Fruit fly (Drosophila melanogaster): ENCODE measurements around the gene bnk.

bnk gene

DNA sequence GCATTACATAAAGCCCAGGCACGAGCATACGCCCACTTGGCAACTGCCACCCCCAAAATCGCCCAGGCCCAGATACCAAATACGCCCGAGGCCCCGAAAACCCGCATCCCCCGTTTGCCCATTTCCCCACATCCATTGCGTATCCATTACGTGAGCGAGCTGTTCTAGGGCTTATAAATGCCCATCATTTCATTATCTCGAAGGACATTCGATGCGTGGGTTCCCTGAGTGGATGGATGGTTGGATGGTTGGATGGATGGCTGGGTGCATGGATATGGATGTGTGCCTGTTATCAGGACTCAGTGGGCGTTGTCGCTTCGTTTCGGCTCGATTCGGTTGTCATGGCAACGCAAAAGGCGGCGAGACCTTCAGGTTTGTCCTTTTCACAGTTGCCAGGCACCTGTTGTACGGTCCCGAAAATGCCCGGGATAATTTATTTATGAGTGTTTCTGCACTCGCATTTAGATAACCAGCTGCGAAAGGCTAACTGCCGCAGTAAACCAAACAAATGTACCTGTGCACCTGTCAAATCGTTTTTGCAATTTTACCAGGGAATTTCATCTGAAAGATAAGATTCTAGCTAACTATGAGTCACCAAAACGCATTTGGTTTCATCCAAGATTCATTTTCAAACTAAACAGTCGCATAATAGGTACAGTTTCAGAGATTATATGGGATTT, 29.9 kb downstream of the bnk start:
- TF ChIP-seq Clk (GFP tag; optimal IDR thresholded peaks at IDR 0.05), result no peak
- TF ChIP-seq cic (GFP tag; optimal IDR thresholded peaks at IDR 0.05), result no peak
- TF ChIP-seq ovo (GFP tag; optimal IDR thresholded peaks at IDR 0.05), result no peak
- no peak for TF ChIP-seq CG7101 (tag; optimal IDR thresholded peaks at IDR 0.05)
- TF ChIP-seq CG14711 (tag; optimal IDR thresholded peaks at IDR 0.05), result no peak
- no peak for TF ChIP-seq Hr96 (GFP tag; optimal IDR thresholded peaks at IDR 0.05)
- no peak for TF ChIP-seq CG7045 (GFP tag; optimal IDR thresholded peaks at IDR 0.05)
- no peak for TF ChIP-seq pad (GFP tag; optimal IDR thresholded peaks at IDR 0.05)

dm6 chr3R:31223971-31224860, 31.1 kb downstream of the bnk start:
- TF ChIP-seq CG7045 (GFP tag; optimal IDR thresholded peaks at IDR 0.05) (no peak), cic (GFP tag; optimal IDR thresholded peaks at IDR 0.05) (peak; percentile 72)

- peak; percentile 12 for TF ChIP-seq tj (GFP tag; optimal IDR thresholded peaks at IDR 0.05)
- TF ChIP-seq Hr96 (GFP tag; optimal IDR thresholded peaks at IDR 0.05), result peak; percentile 8
- no peak for TF ChIP-seq bab1 (GFP tag; optimal IDR thresholded peaks at IDR 0.05)
- TF ChIP-seq ovo (GFP tag; optimal IDR thresholded peaks at IDR 0.05), result no peak
- peak; percentile 64 for TF ChIP-seq CG11617 (GFP tag; optimal IDR thresholded peaks at IDR 0.05)
- peak; percentile 5 for TF ChIP-seq Crg-1 (GFP tag; optimal IDR thresholded peaks at IDR 0.05)
- TF ChIP-seq CG1620 (GFP tag; optimal IDR thresholded peaks at IDR 0.05), result no peak
- TF ChIP-seq CG7101 (tag; optimal IDR thresholded peaks at IDR 0.05), result peak; percentile 70
- TF ChIP-seq cnc (optimal IDR thresholded peaks at IDR 0.05), result no peak
- peak; percentile 34 for TF ChIP-seq CG14711 (tag; optimal IDR thresholded peaks at IDR 0.05)
- TF ChIP-seq CG5204 (GFP tag; optimal IDR thresholded peaks at IDR 0.05), result no peak
- TF ChIP-seq Clk (GFP tag; optimal IDR thresholded peaks at IDR 0.05), result no peak
- TF ChIP-seq CG33017 (tag; optimal IDR thresholded peaks at IDR 0.05), result peak; percentile 53
- peak; percentile 1 for TF ChIP-seq CG12768 (GFP tag; optimal IDR thresholded peaks at IDR 0.05)
- no peak for TF ChIP-seq toe (GFP tag; optimal IDR thresholded peaks at IDR 0.05)
- TF ChIP-seq CG7045 (GFP tag; optimal IDR thresholded peaks at IDR 0.05), result no peak
- TF ChIP-seq cic (GFP tag; optimal IDR thresholded peaks at IDR 0.05), result no peak
- TF ChIP-seq kay (GFP tag; ENCODE audit: borderline replicate concordance), result no peak
- TF ChIP-seq pad (GFP tag; optimal IDR thresholded peaks at IDR 0.05), result peak; percentile 2
- TF ChIP-seq Mnt (GFP tag; optimal IDR thresholded peaks at IDR 0.05), result peak; percentile 81
Measured at dm6 chr3R:31225043-31225681, 32.0 kb downstream of the bnk start.

DNA sequence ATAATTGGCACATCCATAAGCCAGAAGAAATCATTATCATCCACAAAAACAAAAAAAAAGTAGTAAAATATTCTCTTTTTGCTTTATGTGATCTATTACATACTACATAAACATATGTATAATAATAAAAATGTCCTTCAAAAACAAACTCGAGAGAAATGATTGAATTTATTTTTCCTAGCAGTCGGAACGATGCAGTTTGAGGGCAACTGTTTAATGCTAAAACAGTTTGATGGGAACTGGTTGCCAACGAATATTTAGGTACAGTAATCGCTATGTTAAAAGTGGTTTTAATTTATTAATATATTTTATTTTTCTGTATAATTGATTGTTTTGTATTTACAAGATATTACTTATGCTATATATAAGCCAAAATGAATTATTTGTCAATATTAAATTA, 38.0 kb downstream of the bnk start:
- TF ChIP-seq Crg-1 (GFP tag; optimal IDR thresholded peaks at IDR 0.05), result no peak

DNA sequence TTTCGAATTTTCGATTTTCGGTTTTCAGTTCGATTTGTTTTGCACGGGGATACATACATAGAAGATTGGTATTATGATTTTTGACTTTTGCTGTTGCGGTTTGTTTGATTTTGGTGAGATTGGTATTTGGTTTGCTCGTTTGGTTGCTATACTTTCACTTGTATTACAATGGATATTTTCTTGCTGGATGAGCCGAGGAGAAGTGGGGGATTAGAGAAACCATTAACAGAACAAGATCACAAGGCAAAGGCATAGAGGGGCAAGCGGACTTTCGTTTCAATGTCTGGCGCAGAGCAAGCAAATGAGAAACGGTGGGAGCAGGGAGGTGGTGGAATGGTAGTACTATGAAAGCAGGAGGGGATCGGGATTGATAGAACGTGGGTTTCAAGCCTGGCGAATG, 39.1 kb downstream of the bnk start, which contains the start of gene CG15563:
Gene CG15563, minus strand, starts transcription at position 101 of the 400 bp plus-strand sequence.
- TF ChIP-seq Crg-1 (GFP tag; optimal IDR thresholded peaks at IDR 0.05) (no peak), kay (GFP tag; ENCODE audit: borderline replicate concordance) (no peak)

dm6 chr3R:31235262-31235661, 42.1 kb downstream of the bnk start, which contains the start of gene CG15564:
Gene CG15564, minus strand, starts transcription at chr3R:31235362.
- TF ChIP-seq CG7101 (tag; optimal IDR thresholded peaks at IDR 0.05), result no peak
- no peak for TF ChIP-seq bab1 (GFP tag; optimal IDR thresholded peaks at IDR 0.05)
- no peak for TF ChIP-seq CG11617 (GFP tag; optimal IDR thresholded peaks at IDR 0.05)
- no peak for TF ChIP-seq toe (GFP tag; optimal IDR thresholded peaks at IDR 0.05)
- TF ChIP-seq ovo (GFP tag; optimal IDR thresholded peaks at IDR 0.05), result no peak
- no peak for TF ChIP-seq Mnt (GFP tag; optimal IDR thresholded peaks at IDR 0.05)
- TF ChIP-seq kay (GFP tag; ENCODE audit: borderline replicate concordance), result no peak
- no peak for TF ChIP-seq cnc (optimal IDR thresholded peaks at IDR 0.05)
- no peak for TF ChIP-seq Clk (GFP tag; optimal IDR thresholded peaks at IDR 0.05)
- no peak for TF ChIP-seq CG14711 (tag; optimal IDR thresholded peaks at IDR 0.05)
- no peak for TF ChIP-seq CG5204 (GFP tag; optimal IDR thresholded peaks at IDR 0.05)
- TF ChIP-seq tj (GFP tag; optimal IDR thresholded peaks at IDR 0.05), result no peak
- TF ChIP-seq CG1620 (GFP tag; optimal IDR thresholded peaks at IDR 0.05), result no peak
- TF ChIP-seq Crg-1 (GFP tag; optimal IDR thresholded peaks at IDR 0.05), result no peak
- TF ChIP-seq CG12768 (GFP tag; optimal IDR thresholded peaks at IDR 0.05), result no peak

dm6 chr3R:31240023-31240422, 46.9 kb downstream of the bnk start:
- TF ChIP-seq CG33017 (tag; optimal IDR thresholded peaks at IDR 0.05), result no peak
- no peak for TF ChIP-seq cic (GFP tag; optimal IDR thresholded peaks at IDR 0.05)
- no peak for TF ChIP-seq CG7045 (GFP tag; optimal IDR thresholded peaks at IDR 0.05)
- TF ChIP-seq ovo (GFP tag; optimal IDR thresholded peaks at IDR 0.05), result no peak
- TF ChIP-seq toe (GFP tag; optimal IDR thresholded peaks at IDR 0.05), result no peak
- no peak for TF ChIP-seq bab1 (GFP tag; optimal IDR thresholded peaks at IDR 0.05)
